Fruit fly (Drosophila melanogaster): Measurements from ENCODE around the gene CG8028.

Gene CG8028

DNA sequence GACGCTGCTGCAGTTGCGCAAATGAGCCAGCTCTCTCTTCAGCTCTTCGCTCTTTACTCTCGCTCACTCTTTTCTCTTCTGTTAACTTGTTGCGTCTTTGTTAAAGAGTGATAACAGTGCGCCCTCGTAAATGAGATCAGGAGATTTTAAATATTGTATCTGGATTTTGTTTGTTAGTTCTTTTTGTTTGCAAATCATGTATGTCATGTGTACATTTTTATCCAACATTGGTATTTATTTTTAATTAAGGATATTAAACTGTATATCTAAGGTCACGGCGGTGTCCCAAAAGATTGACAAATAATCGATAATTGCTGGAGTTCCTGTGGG lies 18.6 kb upstream of the CG8028 start (continued):
- peak; percentile 55 for TF ChIP-seq fru (GFP tag; optimal IDR thresholded peaks at IDR 0.05)
- TF ChIP-seq psq (GFP tag; optimal IDR thresholded peaks at IDR 0.05), result no peak

DNA sequence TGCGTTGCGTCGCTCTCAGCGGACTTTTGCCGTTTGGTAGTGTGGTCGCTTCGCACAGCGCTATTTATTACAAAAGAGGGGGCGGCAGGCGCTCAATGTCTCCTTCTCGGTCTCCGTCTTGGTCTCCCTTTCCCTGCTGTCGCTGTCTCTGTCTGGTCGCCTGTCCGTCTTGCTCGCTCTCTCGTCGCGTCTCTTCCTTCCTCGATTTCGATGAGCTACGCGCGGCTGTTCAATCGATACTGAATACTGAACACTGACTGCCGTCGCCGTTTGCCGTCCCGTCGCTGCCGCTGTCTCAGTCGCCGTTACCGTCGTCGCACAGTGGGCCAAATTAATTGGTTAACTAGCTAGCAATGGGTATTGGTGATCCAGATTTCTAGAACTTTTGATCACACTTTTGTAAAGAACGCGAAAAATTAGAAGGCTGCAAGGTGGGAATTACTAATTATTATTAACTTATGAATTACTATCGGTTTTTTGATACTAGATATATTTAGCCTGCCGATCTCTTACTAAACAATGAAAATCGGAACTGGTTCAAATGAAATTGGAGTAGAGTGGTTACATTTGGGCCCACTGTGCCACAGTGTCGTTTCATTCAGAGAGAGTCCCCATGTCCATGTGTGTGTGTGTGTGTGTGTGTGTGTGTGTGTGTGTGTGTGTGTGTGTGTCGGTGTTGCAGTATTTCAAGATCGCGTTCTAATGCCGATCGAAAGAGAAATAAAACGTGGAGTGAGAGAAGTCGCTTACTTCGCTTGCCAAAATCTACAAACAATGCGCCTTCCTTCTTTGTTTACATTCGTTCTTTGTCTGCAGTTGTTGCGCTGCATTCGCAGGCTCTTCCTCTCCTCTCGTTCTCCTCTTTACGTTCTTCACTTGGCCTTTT lies 18.0 kb upstream of the CG8028 start, which contains the start of gene CG8034:
TSS of gene CG8034 (minus strand) at position 264 of the 886 bp plus-strand sequence.
- TF ChIP-seq foxo (GFP tag; optimal IDR thresholded peaks at IDR 0.05) (peak; percentile 82 to 97), CrebA (GFP tag; optimal IDR thresholded peaks at IDR 0.05; ENCODE audit: borderline replicate concordance) (peak; percentile 89), Abd-B (GFP tag; optimal IDR thresholded peaks at IDR 0.05) (no peak), Hr78 (GFP tag; optimal IDR thresholded peaks at IDR 0.05) (no peak), tai (GFP tag; optimal IDR thresholded peaks at IDR 0.05) (peak; percentile 82), HLH106 (tag; optimal IDR thresholded peaks at IDR 0.05) (peak; percentile 99), OdsH (GFP tag; optimal IDR thresholded peaks at IDR 0.05) (peak; percentile 96), Jra (GFP tag; optimal IDR thresholded peaks at IDR 0.05) (peak; percentile 86), Sp1 (GFP tag; optimal IDR thresholded peaks at IDR 0.05) (peak; percentile 98), Myc (optimal IDR thresholded peaks at IDR 0.05) (no peak), woc (GFP tag; optimal IDR thresholded peaks at IDR 0.05) (peak; percentile 96), brk (GFP tag; optimal IDR thresholded peaks at IDR 0.05) (peak; percentile 87), sage (GFP tag; optimal IDR thresholded peaks at IDR 0.05) (peak; percentile 91), N (GFP tag; optimal IDR thresholded peaks at IDR 0.05) (peak; percentile 22), br (GFP tag; optimal IDR thresholded peaks at IDR 0.05) (peak; percentile 97), Rel (GFP tag; optimal IDR thresholded peaks at IDR 0.05) (peak; percentile 52), Rel (tag; optimal IDR thresholded peaks at IDR 0.05) (peak; percentile 86), jim (GFP tag; optimal IDR thresholded peaks at IDR 0.05) (no peak), pan (optimal IDR thresholded peaks at IDR 0.05) (no peak), Dfd (GFP tag; optimal IDR thresholded peaks at IDR 0.05) (peak; percentile 96), usp (GFP tag; optimal IDR thresholded peaks at IDR 0.05) (no peak), lola (GFP tag; optimal IDR thresholded peaks at IDR 0.05) (no peak), ey (GFP tag; optimal IDR thresholded peaks at IDR 0.05) (peak; percentile 98), Dif (GFP tag; optimal IDR thresholded peaks at IDR 0.05; ENCODE audit: partially characterized antibody) (peak; percentile 83), dl (GFP tag; optimal IDR thresholded peaks at IDR 0.05; ENCODE audit: insufficient read depth in 1 of 2, partially characterized antibody in 2 of 2) (peak in 1 of 2 experiments; percentile 37), fru (GFP tag; optimal IDR thresholded peaks at IDR 0.05) (peak; percentile 98), Hnf4 (GFP tag; optimal IDR thresholded peaks at IDR 0.05) (peak; percentile 93), h (GFP tag; optimal IDR thresholded peaks at IDR 0.05) (peak; percentile 98), Vsx2 (GFP tag; optimal IDR thresholded peaks at IDR 0.05; ENCODE audit: partially characterized antibody) (peak; percentile 34), GATAd (GFP tag; optimal IDR thresholded peaks at IDR 0.05) (peak; percentile 57), Mio (GFP tag; optimal IDR thresholded peaks at IDR 0.05) (peak; percentile 80), rgr (GFP tag; optimal IDR thresholded peaks at IDR 0.05) (peak; percentile 97), Hr83 (GFP tag; optimal IDR thresholded peaks at IDR 0.05; ENCODE audit: poor library complexity, severe bottlenecking) (peak; percentile 12), dsf (GFP tag; optimal IDR thresholded peaks at IDR 0.05; ENCODE audit: borderline replicate concordance) (peak; percentile 74), dmrt93B (GFP tag; optimal IDR thresholded peaks at IDR 0.05) (peak; percentile 97), CG32264 (GFP tag; optimal IDR thresholded peaks at IDR 0.05) (peak; percentile 91), CG9705 (GFP tag; optimal IDR thresholded peaks at IDR 0.05) (peak; percentile 98), psq (GFP tag; optimal IDR thresholded peaks at IDR 0.05) (peak; percentile 96), sv (GFP tag; optimal IDR thresholded peaks at IDR 0.05) (peak; percentile 91)

Data from whole organism, wandering third instar larva.